Worm (Caenorhabditis elegans) whole organism, L3 larva: ENCODE data around the gene C05C10.5.

Source experiments
- ceh-82 ChIP-seq: fragments of 150-350 bp; optimal IDR thresholded peaks from 2 replicates; lab custom pipeline; 2014; ENCODE audit warnings: missing biosample characterization, missing genetic modification characterization
- elt-2 ChIP-seq: sonication (generic microtip); optimal IDR thresholded peaks from 2 replicates; lab custom pipeline; 2016; ENCODE audit warnings: missing genetic modification reagents, mild to moderate bottlenecking, missing genetic modification characterization, missing compliant biosample characterization
- fkh-10 ChIP-seq: sonication (generic microtip); optimal IDR thresholded peaks from 2 replicates; lab custom pipeline; 2017; ENCODE audit warnings: missing biosample characterization, missing genetic modification reagents, missing genetic modification characterization
- fos-1 ChIP-seq: fragments of 150-350 bp; optimal IDR thresholded peaks from 2 replicates; lab custom pipeline; 2014; ENCODE audit warnings: missing biosample characterization, missing genetic modification characterization
- lin-39 ChIP-seq: fragments of 150-350 bp; optimal IDR thresholded peaks from 2 replicates; lab custom pipeline; 2018; ENCODE audit warnings: missing biosample characterization, missing genetic modification reagents, missing genetic modification characterization
- nfya-1 ChIP-seq: sonication (generic microtip); optimal IDR thresholded peaks from 2 replicates; lab custom pipeline; 2017; ENCODE audit warnings: missing genetic modification characterization, mild to moderate bottlenecking, missing compliant biosample characterization, antibody characterized with exemption, moderate library complexity; ENCODE audit not compliant: insufficient read depth
- nhr-11 ChIP-seq: fragments of 150-350 bp; optimal IDR thresholded peaks from 2 replicates; lab custom pipeline; 2014; ENCODE audit warnings: missing biosample characterization, missing genetic modification characterization
- nhr-77 ChIP-seq: fragments of 150-350 bp; optimal IDR thresholded peaks from 2 replicates; lab custom pipeline; 2014; ENCODE audit warnings: missing biosample characterization, missing genetic modification characterization
- pha-4 ChIP-seq: fragments of 150-350 bp; optimal IDR thresholded peaks from 2 replicates; lab custom pipeline; 2014; ENCODE audit warnings: missing biosample characterization, missing genetic modification reagents, missing genetic modification characterization
- snpc-4 ChIP-seq: fragments of 150-350 bp; optimal IDR thresholded peaks from 2 replicates; lab custom pipeline; 2014; ENCODE audit warnings: missing biosample characterization, missing genetic modification characterization
- unc-62 ChIP-seq: fragments of 150-350 bp; sonication (generic microtip); optimal IDR thresholded peaks from 4 replicates; lab custom pipeline; 2014; ENCODE audit warnings: missing biosample characterization, missing genetic modification reagents, missing genetic modification characterization
- ztf-11 ChIP-seq: fragments of 150-350 bp; optimal IDR thresholded peaks from 2 replicates; lab custom pipeline; 2014; ENCODE audit warnings: missing biosample characterization, missing genetic modification characterization

ce11 chrII:9980077-9980631 is 41.3 kb downstream of the C05C10.5 start, which contains the start of gene ZK892.6:
- no peak for TF ChIP-seq lin-39
- TF ChIP-seq nhr-77 (tag; lab: Kevin White, UChicago): no peak
- TF ChIP-seq ceh-82 (tag; lab: Kevin White, UChicago): no peak
- no peak for TF ChIP-seq nhr-11 (tag; lab: Kevin White, UChicago)
- no peak for TF ChIP-seq fkh-10
- no peak for TF ChIP-seq ztf-11 (tag; lab: Kevin White, UChicago)
- no peak for TF ChIP-seq elt-2 (tag; lab: Kevin White, UChicago)
- no peak for TF ChIP-seq pha-4 (tag; lab: Kevin White, UChicago)
- TF ChIP-seq fos-1 (tag; lab: Kevin White, UChicago): no peak
- no peak for TF ChIP-seq snpc-4
- no peak for TF ChIP-seq unc-62 (GFP tag; lab: Kevin White, UChicago)
- no peak for TF ChIP-seq nfya-1 (tag; lab: Kevin White, UChicago)
